Fruit fly (Drosophila melanogaster): Measurements from ENCODE around the gene CG2961.

CG2961 gene

dm6 chrX:10211128-10211914 is 21.6 kb downstream of the CG2961 start (continued):
- TF ChIP-seq CG6808 (GFP tag; optimal IDR thresholded peaks at IDR 0.05) (peak; percentile 34), CG10631 (GFP tag; optimal IDR thresholded peaks at IDR 0.05) (peak; percentile 75), CG6792 (GFP tag; optimal IDR thresholded peaks at IDR 0.05) (peak; percentile 71), dac (GFP tag; optimal IDR thresholded peaks at IDR 0.05) (peak; percentile 61), CG8319 (GFP tag; optimal IDR thresholded peaks at IDR 0.05) (peak; percentile 61), eg (GFP tag; IDR thresholded peaks at IDR 0.05) (peak; percentile 76), CG4318 (GFP tag; optimal IDR thresholded peaks at IDR 0.05) (peak; percentile 84), net (GFP tag; optimal IDR thresholded peaks at IDR 0.05) (peak; percentile 80), Ets21C (GFP tag; optimal IDR thresholded peaks at IDR 0.05) (peak; percentile 85), Met (GFP tag; optimal IDR thresholded peaks at IDR 0.05) (peak; percentile 92), OdsH (GFP tag; optimal IDR thresholded peaks at IDR 0.05) (peak; percentile 84), CG15336 (GFP tag; IDR thresholded peaks at IDR 0.05) (peak; percentile 83), fd85E (GFP tag; optimal IDR thresholded peaks at IDR 0.05) (no peak), Smox (GFP tag; optimal IDR thresholded peaks at IDR 0.05) (peak; percentile 88), CG8632 (GFP tag; optimal IDR thresholded peaks at IDR 0.05) (peak; percentile 66), Sox15 (GFP tag; optimal IDR thresholded peaks at IDR 0.05) (peak; percentile 55), Eip75B (GFP tag; optimal IDR thresholded peaks at IDR 0.05) (peak; percentile 75), CG6276 (GFP tag; optimal IDR thresholded peaks at IDR 0.05) (peak; percentile 84), Hr39 (GFP tag; optimal IDR thresholded peaks at IDR 0.05) (peak; percentile 89), acj6 (GFP tag; optimal IDR thresholded peaks at IDR 0.05) (peak; percentile 76), CG6854 (GFP tag; optimal IDR thresholded peaks at IDR 0.05) (peak; percentile 64), CG8119 (GFP tag; IDR thresholded peaks at IDR 0.05) (peak; percentile 88), Gug (GFP tag; IDR thresholded peaks at IDR 0.05) (peak; percentile 77), Eip93F (GFP tag; optimal IDR thresholded peaks at IDR 0.05) (peak; percentile 49), spab (GFP tag; optimal IDR thresholded peaks at IDR 0.05) (peak; percentile 47), ss (GFP tag; optimal IDR thresholded peaks at IDR 0.05) (peak; percentile 9 to 65)

dm6 chrX:10210317-10210873 is 22.5 kb downstream of the CG2961 start:
- no peak for TF ChIP-seq CG3032 (tag; optimal IDR thresholded peaks at IDR 0.05)
- TF ChIP-seq dsx (GFP tag; optimal IDR thresholded peaks at IDR 0.05; ENCODE audit: poor library complexity, severe bottlenecking): no peak
- 0 out of 3 replicates have a peak, but pooled peaks have one; percentile 28 for TF ChIP-seq CG8119 (GFP tag; IDR thresholded peaks at IDR 0.05)
- peak; percentile 54 for TF ChIP-seq cyc (GFP tag; optimal IDR thresholded peaks at IDR 0.05)
- TF ChIP-seq Met (GFP tag; optimal IDR thresholded peaks at IDR 0.05): no peak
- peak; percentile 49 for TF ChIP-seq Gug (GFP tag; IDR thresholded peaks at IDR 0.05)
- TF ChIP-seq Eip75B (GFP tag; optimal IDR thresholded peaks at IDR 0.05): no peak
- TF ChIP-seq CG6808 (GFP tag; optimal IDR thresholded peaks at IDR 0.05): no peak
- TF ChIP-seq Hr38 (GFP tag; optimal IDR thresholded peaks at IDR 0.05): no peak
- TF ChIP-seq CG8319 (GFP tag; optimal IDR thresholded peaks at IDR 0.05): no peak
- peak; percentile 53 for TF ChIP-seq Ets21C (GFP tag; optimal IDR thresholded peaks at IDR 0.05)
- TF ChIP-seq vri (GFP tag; optimal IDR thresholded peaks at IDR 0.05): no peak
- TF ChIP-seq svp (GFP tag): no peak
- TF ChIP-seq CG32006 (GFP tag; optimal IDR thresholded peaks at IDR 0.05): peak; percentile 34
- peak; percentile 35 for TF ChIP-seq Hr4 (GFP tag; optimal IDR thresholded peaks at IDR 0.05)
- no peak for TF ChIP-seq esn (GFP tag; optimal IDR thresholded peaks at IDR 0.05)
- peak; percentile 44 for TF ChIP-seq Sox102F (GFP tag; optimal IDR thresholded peaks at IDR 0.05)
- peak; percentile 51 for TF ChIP-seq Smox (GFP tag; optimal IDR thresholded peaks at IDR 0.05)
- peak; percentile 37 for TF ChIP-seq acj6 (GFP tag; optimal IDR thresholded peaks at IDR 0.05)
- peak; percentile 67 for TF ChIP-seq Hr39 (GFP tag; optimal IDR thresholded peaks at IDR 0.05)
- TF ChIP-seq CG1621 (tag; optimal IDR thresholded peaks at IDR 0.05): no peak
- TF ChIP-seq CG10631 (GFP tag; optimal IDR thresholded peaks at IDR 0.05): peak; percentile 7
- TF ChIP-seq Ets96B (tag; optimal IDR thresholded peaks at IDR 0.05): no peak
- TF ChIP-seq CG4318 (GFP tag; optimal IDR thresholded peaks at IDR 0.05): peak; percentile 22
- peak; percentile 68 for TF ChIP-seq CG31627 (GFP tag; optimal IDR thresholded peaks at IDR 0.05)
- TF ChIP-seq net (GFP tag; optimal IDR thresholded peaks at IDR 0.05): no peak
- TF ChIP-seq spab (GFP tag; optimal IDR thresholded peaks at IDR 0.05): no peak
- no peak for TF ChIP-seq ss (GFP tag; optimal IDR thresholded peaks at IDR 0.05)
- TF ChIP-seq eg (GFP tag; IDR thresholded peaks at IDR 0.05): peak; percentile 73
- no peak for TF ChIP-seq fd85E (GFP tag; optimal IDR thresholded peaks at IDR 0.05)
- peak; percentile 59 for TF ChIP-seq CG7368 (GFP tag; optimal IDR thresholded peaks at IDR 0.05)
- peak; percentile 15 for TF ChIP-seq CG3919 (GFP tag; optimal IDR thresholded peaks at IDR 0.05)
- TF ChIP-seq CG6792 (GFP tag; optimal IDR thresholded peaks at IDR 0.05): peak; percentile 22
- peak; percentile 25; the same call in 1 of the 2 replicates for TF ChIP-seq CG11294 (GFP tag; IDR thresholded peaks at IDR 0.05)
- TF ChIP-seq topi (GFP tag; optimal IDR thresholded peaks at IDR 0.05): no peak
- TF ChIP-seq dac (GFP tag; optimal IDR thresholded peaks at IDR 0.05): peak; percentile 19
- TF ChIP-seq pdm3 (GFP tag; optimal IDR thresholded peaks at IDR 0.05): peak; percentile 40
- peak; percentile 86 for TF ChIP-seq Eip78C (GFP tag)
